Fruit fly (Drosophila melanogaster): Measurements from ENCODE around the gene CG7202.

CG7202 gene

dm6 chr3L:21515823-21516715, 23.5 kb upstream of the CG7202 start, which contains the start of the genes SAK and Cdk12 (continued):
- peak; percentile 95 for TF ChIP-seq CG17361 (GFP tag; IDR thresholded peaks at IDR 0.05)
- peak; percentile 71 for TF ChIP-seq twi (tag; optimal IDR thresholded peaks at IDR 0.05)
- TF ChIP-seq CG6689 (GFP tag; IDR thresholded peaks at IDR 0.05): peak; percentile 79
- peak; percentile 57 for TF ChIP-seq CG34376 (GFP tag; optimal IDR thresholded peaks at IDR 0.05)
- peak; percentile 88 for TF ChIP-seq CG7839 (tag; optimal IDR thresholded peaks at IDR 0.05)
- no peak for TF ChIP-seq gro (GFP tag; optimal IDR thresholded peaks at IDR 0.05)
- TF ChIP-seq Dll (GFP tag; IDR thresholded peaks at IDR 0.05; ENCODE audit: partially characterized antibody): peak; percentile 56; the same call in 2 of the 4 replicates
- peak; percentile 22 for TF ChIP-seq CG31365 (tag; optimal IDR thresholded peaks at IDR 0.05)
- TF ChIP-seq dmrt11E (tag; optimal IDR thresholded peaks at IDR 0.05): peak; percentile 83
- peak; percentile 40; the same call in 1 of the 2 replicates for TF ChIP-seq dan (GFP tag; IDR thresholded peaks at IDR 0.05)
- TF ChIP-seq CG17186 (GFP tag; optimal IDR thresholded peaks at IDR 0.05): no peak
- TF ChIP-seq CG4854 (GFP tag; optimal IDR thresholded peaks at IDR 0.05): peak; percentile 21
- TF ChIP-seq Poxn (GFP tag; IDR thresholded peaks at IDR 0.05): no peak; the same call in 1 of the 2 replicates
- TF ChIP-seq MBD-R2 (GFP tag; IDR thresholded peaks at IDR 0.05): peak; percentile 60
- TF ChIP-seq CG17912 (GFP tag; optimal IDR thresholded peaks at IDR 0.05): peak; percentile 44
- TF ChIP-seq Elba2 (GFP tag; optimal IDR thresholded peaks at IDR 0.05): peak; percentile 77
- peak; percentile 83 for TF ChIP-seq dmrt99B (tag; optimal IDR thresholded peaks at IDR 0.05)
- TF ChIP-seq mld (GFP tag; IDR thresholded peaks at IDR 0.05; ENCODE audit: partially characterized antibody): no peak
- no peak for TF ChIP-seq Lim3 (GFP tag; IDR thresholded peaks at IDR 0.05)
- TF ChIP-seq br (optimal IDR thresholded peaks at IDR 0.05): no peak
- TF ChIP-seq CG8944 (GFP tag; optimal IDR thresholded peaks at IDR 0.05): peak; percentile 65
- peak; percentile 67 for TF ChIP-seq wor (GFP tag; IDR thresholded peaks at IDR 0.05)
- TF ChIP-seq cg (GFP tag; optimal IDR thresholded peaks at IDR 0.05): no peak
- no peak for TF ChIP-seq tna (GFP tag; IDR thresholded peaks at IDR 0.05; ENCODE audit: partially characterized antibody)
- no peak for TF ChIP-seq usp (GFP tag; optimal IDR thresholded peaks at IDR 0.05)
- TF ChIP-seq Asciz (GFP tag; optimal IDR thresholded peaks at IDR 0.05): peak; percentile 70
- TF ChIP-seq Hr78 (GFP tag; optimal IDR thresholded peaks at IDR 0.05): peak in 1 of 2 experiments; percentile 83
- TF ChIP-seq CG1792 (GFP tag; optimal IDR thresholded peaks at IDR 0.05): peak; percentile 10
- no peak; the same call in 1 of the 2 replicates for TF ChIP-seq Gsc (GFP tag; IDR thresholded peaks at IDR 0.05)
- peak; percentile 87 for TF ChIP-seq CG4328 (GFP tag; optimal IDR thresholded peaks at IDR 0.05)
- TF ChIP-seq Drgx (GFP tag; IDR thresholded peaks at IDR 0.05): peak; percentile 55
- TF ChIP-seq Lpt (GFP tag; optimal IDR thresholded peaks at IDR 0.05): no peak
- peak; percentile 91 for TF ChIP-seq CG12104 (GFP tag; optimal IDR thresholded peaks at IDR 0.05)
- peak; percentile 38 for TF ChIP-seq CG10565 (GFP tag; optimal IDR thresholded peaks at IDR 0.05)
- TF ChIP-seq Opbp (GFP tag; IDR thresholded peaks at IDR 0.05; ENCODE audit: partially characterized antibody): peak; percentile 44; the same call in 1 of the 3 replicates
- peak; percentile 86 for TF ChIP-seq Dek (tag; optimal IDR thresholded peaks at IDR 0.05)
- peak; percentile 84 for TF ChIP-seq CG2120 (GFP tag; optimal IDR thresholded peaks at IDR 0.05)
- TF ChIP-seq PHDP (tag; optimal IDR thresholded peaks at IDR 0.05): peak; percentile 85
- TF ChIP-seq sim (GFP tag; IDR thresholded peaks at IDR 0.05): no peak
- TF ChIP-seq TFAM (GFP tag; optimal IDR thresholded peaks at IDR 0.05): no peak
- peak; percentile 20 for TF ChIP-seq Side (GFP tag; optimal IDR thresholded peaks at IDR 0.05)
- peak; percentile 85 for TF ChIP-seq CG15696 (tag; optimal IDR thresholded peaks at IDR 0.05)
- peak; percentile 64; the same call in 1 of the 2 replicates for TF ChIP-seq rib (GFP tag; IDR thresholded peaks at IDR 0.05)
- peak; percentile 74; the same call in 2 of the 3 replicates for TF ChIP-seq ci (GFP tag; IDR thresholded peaks at IDR 0.05)
- peak; percentile 63 for TF ChIP-seq CG2202 (tag; optimal IDR thresholded peaks at IDR 0.05)
- TF ChIP-seq CG7556 (GFP tag; optimal IDR thresholded peaks at IDR 0.05): peak; percentile 87
- TF ChIP-seq CG14860 (GFP tag; IDR thresholded peaks at IDR 0.05; ENCODE audit: partially characterized antibody): 0 out of 3 replicates have a peak, but pooled peaks have one; percentile 38
- peak; percentile 93 for TF ChIP-seq stwl (tag; optimal IDR thresholded peaks at IDR 0.05)
